Fruit fly (Drosophila melanogaster) whole organism, embryonic: ENCODE results near the gene CheA75a.

Source experiments
- B-H1 ChIP-seq: fragments of 200-800 bp; sonication (Bioruptor generic); IDR thresholded peaks from 3 replicates; pipeline ENCODE4 v1.3.6; 2022; ENCODE audit warnings: missing biosample characterization, missing genetic modification characterization
- CG10462 ChIP-seq: fragments of 200-800 bp; sonication (Bioruptor generic); optimal IDR thresholded peaks from 2 replicates; lab custom pipeline; 2016; ENCODE audit warnings: missing biosample characterization, missing genetic modification characterization
- CG11085 ChIP-seq: fragments of 200-800 bp; sonication (Bioruptor generic); IDR thresholded peaks from 2 replicates; pipeline ENCODE4 v1.3.6; 2022; ENCODE audit warnings: missing biosample characterization, missing genetic modification characterization
- CG11247 ChIP-seq: fragments of 200-800 bp; sonication (Bioruptor generic); IDR thresholded peaks from 2 replicates; pipeline ENCODE4 v1.3.6; 2022; ENCODE audit warnings: missing biosample characterization, missing genetic modification characterization
- CG11723 ChIP-seq: fragments of 200-800 bp; sonication (Bioruptor generic); optimal IDR thresholded peaks from 2 replicates; lab custom pipeline; 2017; ENCODE audit warnings: missing biosample characterization, mild to moderate bottlenecking, missing genetic modification characterization
- CG12942 ChIP-seq: fragments of 200-800 bp; sonication (Bioruptor generic); optimal IDR thresholded peaks from 3 replicates; lab custom pipeline; 2016; ENCODE audit warnings: missing biosample characterization, missing genetic modification characterization
- CG14441 ChIP-seq: fragments of 200-800 bp; sonication (Bioruptor generic); IDR thresholded peaks from 2 replicates; pipeline ENCODE4 v1.3.6; 2022; ENCODE audit warnings: missing biosample characterization, missing genetic modification characterization
- CG15011 ChIP-seq: fragments of 200-800 bp; sonication (Bioruptor generic); optimal IDR thresholded peaks from 3 replicates; lab custom pipeline; 2018; ENCODE audit warnings: missing biosample characterization, mild to moderate bottlenecking, missing genetic modification characterization
- CG1529 ChIP-seq: fragments of 200-800 bp; sonication (Bioruptor generic); optimal IDR thresholded peaks from 3 replicates; lab custom pipeline; 2018; ENCODE audit warnings: missing biosample characterization, missing genetic modification characterization
- CG16815 ChIP-seq: fragments of 200-800 bp; sonication (Bioruptor generic); optimal IDR thresholded peaks from 3 replicates; lab custom pipeline; 2017; ENCODE audit warnings: missing biosample characterization, mild to moderate bottlenecking, missing genetic modification characterization
- CG17612 ChIP-seq: fragments of 200-800 bp; sonication (Bioruptor generic); IDR thresholded peaks from 2 replicates; pipeline ENCODE4 v1.3.6; 2022; ENCODE audit warnings: missing biosample characterization, missing genetic modification characterization
- CG18262 ChIP-seq: fragments of 200-800 bp; optimal IDR thresholded peaks from 3 replicates; lab custom pipeline; 2019; ENCODE audit warnings: missing biosample characterization, mild to moderate bottlenecking, missing genetic modification characterization, moderate library complexity
- CG18476 ChIP-seq: fragments of 200-800 bp; sonication (Bioruptor generic); optimal IDR thresholded peaks from 2 replicates; lab custom pipeline; 2016; ENCODE audit warnings: missing biosample characterization, mild to moderate bottlenecking, missing genetic modification characterization
- CG3726 ChIP-seq: fragments of 200-800 bp; sonication (Bioruptor generic); IDR thresholded peaks from 3 replicates; pipeline ENCODE4, ENCODE4 v1.3.6; 2022; ENCODE audit warnings: missing biosample characterization, missing genetic modification characterization
- CG6854 ChIP-seq: fragments of 200-800 bp; sonication (Bioruptor generic); optimal IDR thresholded peaks from 3 replicates; lab custom pipeline; 2017; ENCODE audit warnings: missing biosample characterization, mild to moderate bottlenecking, missing genetic modification characterization
- CG7786 ChIP-seq: fragments of 200-800 bp; sonication (Bioruptor generic); optimal IDR thresholded peaks from 2 replicates; lab custom pipeline; 2016; ENCODE audit warnings: missing biosample characterization, missing genetic modification characterization
- CG9437 ChIP-seq: fragments of 200-800 bp; sonication (Bioruptor generic); optimal IDR thresholded peaks from 2 replicates; lab custom pipeline; 2018; ENCODE audit warnings: missing biosample characterization, mild to moderate bottlenecking, missing genetic modification characterization
- CHES-1-like ChIP-seq: fragments of 200-800 bp; sonication (Bioruptor generic); optimal IDR thresholded peaks from 2 replicates; lab custom pipeline; 2016; ENCODE audit warnings: missing biosample characterization, missing genetic modification characterization
- Camta ChIP-seq: fragments of 200-800 bp; sonication (Bioruptor generic); optimal IDR thresholded peaks from 2 replicates; lab custom pipeline; 2016; ENCODE audit warnings: missing biosample characterization, missing genetic modification characterization
- Fer3 ChIP-seq: fragments of 200-800 bp; sonication (Bioruptor generic); optimal IDR thresholded peaks from 2 replicates; lab custom pipeline; 2018; ENCODE audit warnings: missing biosample characterization, mild to moderate bottlenecking, missing genetic modification characterization, moderate library complexity
- Gug ChIP-seq: fragments of 200-800 bp; sonication (Bioruptor generic); IDR thresholded peaks from 4 replicates; pipeline ENCODE4 v1.3.6; 2022; ENCODE audit warnings: missing biosample characterization, missing genetic modification characterization
- HLH4C ChIP-seq: fragments of 200-800 bp; sonication (Bioruptor generic); IDR thresholded peaks from 3 replicates; pipeline ENCODE4 v1.3.6; 2022; ENCODE audit warnings: missing biosample characterization, missing genetic modification characterization; ENCODE audit not compliant: partially characterized antibody
- HmgD ChIP-seq: fragments of 200-800 bp; sonication (Bioruptor generic); optimal IDR thresholded peaks from 3 replicates; lab custom pipeline; 2016; ENCODE audit warnings: missing biosample characterization, missing genetic modification characterization
- Jarid2 ChIP-seq: fragments of 200-800 bp; sonication (Bioruptor generic); optimal IDR thresholded peaks from 3 replicates; lab custom pipeline; 2017; ENCODE audit warnings: mild to moderate bottlenecking, missing biosample characterization, missing genetic modification reagents, missing genetic modification characterization
- Med ChIP-seq: fragments of 200-800 bp; sonication (Bioruptor generic); peaks from one replicate; lab custom pipeline; 2016; ENCODE audit warnings: missing biosample characterization, missing genetic modification characterization, mild to moderate bottlenecking, inconsistent platforms, moderate library complexity
- Myb ChIP-seq: fragments of 200-800 bp; sonication (Bioruptor generic); optimal IDR thresholded peaks from 2 replicates; lab custom pipeline; 2016; ENCODE audit warnings: missing biosample characterization, missing genetic modification characterization
- Opbp ChIP-seq: fragments of 200-800 bp; sonication (Bioruptor generic); IDR thresholded peaks from 3 replicates; pipeline ENCODE4 v1.3.6; 2022; ENCODE audit warnings: missing biosample characterization, missing genetic modification characterization; ENCODE audit not compliant: partially characterized antibody
- Poxn ChIP-seq: fragments of 200-800 bp; sonication (Bioruptor generic); IDR thresholded peaks from 2 replicates; pipeline ENCODE4 v1.3.6; 2022; ENCODE audit warnings: missing biosample characterization, missing genetic modification characterization
- Rfx ChIP-seq: fragments of 200-800 bp; sonication (Bioruptor generic); IDR thresholded peaks from 2 replicates; pipeline ENCODE4 v1.3.6; 2022; ENCODE audit warnings: missing biosample characterization, missing genetic modification characterization
- Rx ChIP-seq: fragments of 200-800 bp; sonication (Bioruptor generic); IDR thresholded peaks from 2 replicates; pipeline ENCODE4 v1.3.6; 2022; ENCODE audit warnings: missing biosample characterization, missing genetic modification characterization
- Scr ChIP-seq: fragments of 200-800 bp; sonication (Bioruptor generic); IDR thresholded peaks from 2 replicates; pipeline ENCODE4 v1.3.6; 2022; ENCODE audit warnings: missing biosample characterization, missing genetic modification characterization; ENCODE audit not compliant: partially characterized antibody
- Sin3A ChIP-seq: fragments of >200 bp; optimal IDR thresholded peaks from 2 replicates; lab custom pipeline; 2018
- Sox100B ChIP-seq: fragments of 200-800 bp; sonication (Bioruptor generic); optimal IDR thresholded peaks from 3 replicates; lab custom pipeline; 2018; ENCODE audit warnings: missing biosample characterization, mild to moderate bottlenecking, missing genetic modification characterization
- Tbp ChIP-seq: fragments of >200 bp; optimal IDR thresholded peaks from 2 replicates; lab custom pipeline; 2018; ENCODE audit warnings: missing biosample characterization, missing genetic modification characterization
- cas ChIP-seq: fragments of 200-800 bp; sonication (Bioruptor generic); IDR thresholded peaks from 2 replicates; pipeline ENCODE4 v1.3.6; 2022; ENCODE audit warnings: missing biosample characterization, missing genetic modification characterization
- cg ChIP-seq: fragments of 200-800 bp; sonication (Bioruptor generic); optimal IDR thresholded peaks from 3 replicates; lab custom pipeline; 2019; ENCODE audit warnings: missing biosample characterization, mild to moderate bottlenecking, missing genetic modification characterization, moderate library complexity
- chif ChIP-seq, 2 experiments: fragments of 200-800 bp; sonication (Bioruptor generic); optimal IDR thresholded peaks; 3 replicates each; lab custom pipeline; 2016; ENCODE audit warnings: missing biosample characterization in 2 of 2, missing genetic modification characterization in 2 of 2
- chinmo ChIP-seq: fragments of 200-800 bp; sonication (Bioruptor generic); IDR thresholded peaks from 4 replicates; pipeline ENCODE4 v1.3.6; 2022; ENCODE audit warnings: missing biosample characterization, missing genetic modification characterization; ENCODE audit not compliant: partially characterized antibody
- ci ChIP-seq: fragments of 200-800 bp; sonication (Bioruptor generic); IDR thresholded peaks from 3 replicates; pipeline ENCODE4 v1.3.6; 2022; ENCODE audit warnings: missing biosample characterization, missing genetic modification characterization
- exex ChIP-seq: fragments of 200-800 bp; sonication (Bioruptor generic); optimal IDR thresholded peaks from 4 replicates; lab custom pipeline; 2018; ENCODE audit warnings: missing biosample characterization, mild to moderate bottlenecking, missing genetic modification characterization, moderate library complexity
- gt ChIP-seq: fragments of 200-800 bp; sonication (Bioruptor generic); IDR thresholded peaks from 2 replicates; pipeline ENCODE4 v1.3.6; 2022; ENCODE audit warnings: missing biosample characterization, missing genetic modification characterization
- klu ChIP-seq: fragments of 200-800 bp; sonication (Bioruptor generic); IDR thresholded peaks from 2 replicates; pipeline ENCODE4 v1.3.6; 2022; ENCODE audit warnings: missing biosample characterization, missing genetic modification characterization
- mirr ChIP-seq: fragments of 200-800 bp; sonication (Bioruptor generic); optimal IDR thresholded peaks from 3 replicates; lab custom pipeline; 2018; ENCODE audit warnings: missing biosample characterization, mild to moderate bottlenecking, missing genetic modification characterization
- nau ChIP-seq: fragments of 200-800 bp; sonication (Bioruptor generic); optimal IDR thresholded peaks from 3 replicates; lab custom pipeline; 2017; ENCODE audit warnings: missing biosample characterization, mild to moderate bottlenecking, missing genetic modification characterization, missing genetic modification reagents
- onecut ChIP-seq: fragments of 200-800 bp; sonication (Bioruptor generic); IDR thresholded peaks from 2 replicates; pipeline ENCODE4 v1.3.6; 2022; ENCODE audit warnings: missing biosample characterization, missing genetic modification characterization
- run ChIP-seq: fragments of 200-800 bp; sonication (Bioruptor generic); optimal IDR thresholded peaks from 3 replicates; lab custom pipeline; 2018; ENCODE audit warnings: missing biosample characterization, mild to moderate bottlenecking, missing genetic modification characterization
- schlank ChIP-seq: fragments of 200-800 bp; sonication (Bioruptor generic); optimal IDR thresholded peaks from 2 replicates; lab custom pipeline; 2018; ENCODE audit warnings: missing biosample characterization, mild to moderate bottlenecking, missing genetic modification characterization
- sens-2 ChIP-seq: fragments of 200-800 bp; sonication (Bioruptor generic); IDR thresholded peaks from 2 replicates; pipeline ENCODE4 v1.3.6; 2022; ENCODE audit warnings: missing biosample characterization, missing genetic modification characterization
- usp ChIP-seq: fragments of >200 bp; optimal IDR thresholded peaks from 2 replicates; lab custom pipeline; 2017; ENCODE audit warnings: missing biosample characterization, missing genetic modification characterization
- zfh1 ChIP-seq: fragments of 200-800 bp; sonication (Bioruptor generic); IDR thresholded peaks from 3 replicates; pipeline ENCODE4 v1.3.6; 2022; ENCODE audit warnings: missing biosample characterization, missing genetic modification characterization

The CheA75a gene

DNA sequence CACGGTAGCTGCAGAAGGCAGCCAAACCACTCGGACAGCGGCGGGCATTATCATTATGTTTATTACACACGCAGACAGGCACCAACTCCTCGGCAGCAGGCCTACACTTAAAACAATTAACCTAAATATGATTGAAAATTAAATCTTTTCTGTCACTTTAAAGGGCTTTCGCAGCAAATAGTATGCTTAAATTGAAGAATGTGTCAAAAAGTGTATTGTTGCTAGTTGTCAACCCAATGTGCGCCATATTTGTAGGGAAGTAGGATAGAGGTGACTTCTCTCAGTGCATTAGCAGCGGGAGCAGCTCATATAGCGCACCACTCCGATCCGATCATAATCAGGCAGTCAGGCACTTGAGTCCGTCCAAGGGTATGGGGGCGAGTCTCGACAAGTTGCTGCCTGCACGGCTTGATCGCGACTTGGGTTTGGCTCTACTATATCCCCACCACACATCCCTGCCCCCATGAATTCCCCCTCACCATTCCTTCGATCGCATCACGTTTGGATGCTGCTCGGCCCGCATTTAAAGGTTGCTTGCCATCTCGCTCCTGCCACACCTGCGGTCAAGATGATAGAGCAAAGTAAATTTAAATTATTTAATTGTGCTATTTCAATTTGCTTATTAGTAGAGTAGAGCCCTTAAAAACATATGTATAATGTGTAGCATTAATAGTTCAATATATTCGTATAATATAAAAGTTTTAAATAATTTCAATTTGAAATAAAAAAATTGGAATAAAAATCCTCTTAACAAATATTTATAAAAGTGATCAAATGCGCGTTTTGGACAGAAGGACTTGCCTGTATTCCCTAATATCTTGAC lies 15.9 kb upstream of the CheA75a start (continued):
- TF ChIP-seq cas (GFP tag; lab: Robert Waterston, UW) (no peak), schlank (tag; lab: Kevin White, UChicago) (no peak), CG1529 (peak; percentile 73), Scr (no peak), Gug (GFP tag; lab: Robert Waterston, UW) (peak; percentile 82; the same call in 3 of the 4 replicates), mirr (no peak), run (peak; percentile 67), cg (GFP tag; lab: Kevin White, UChicago) (peak; percentile 31), Med (GFP tag; lab: Kevin White, UChicago) (peak; percentile 96), CG11247 (GFP tag; lab: Robert Waterston, UW) (peak; percentile 64; the same call in 1 of the 2 replicates), CG18476 (peak; percentile 69), Opbp (GFP tag; lab: Robert Waterston, UW) (no peak), Sox100B (peak; percentile 89), CG3726 (GFP tag; lab: Robert Waterston, UW) (peak; percentile 84; the same call in 2 of the 3 replicates), klu (GFP tag; lab: Robert Waterston, UW) (peak; percentile 55; the same call in 1 of the 2 replicates), CG15011 (peak; percentile 44), CG11723 (peak; percentile 72), B-H1 (GFP tag; lab: Robert Waterston, UW) (peak; percentile 53; the same call in 2 of the 3 replicates), CG11085 (GFP tag; lab: Robert Waterston, UW) (no peak), Myb (GFP tag; lab: Kevin White, UChicago) (peak; percentile 74), Camta (peak; percentile 91), CG17612 (no peak; the same call in 1 of the 2 replicates), CG7786 (GFP tag; lab: Kevin White, UChicago) (peak; percentile 91), ci (GFP tag; lab: Robert Waterston, UW) (peak; percentile 94), usp (GFP tag; lab: Kevin White, UChicago) (no peak), Rfx (GFP tag; lab: Robert Waterston, UW) (peak; percentile 45; the same call in 1 of the 2 replicates), exex (no peak), Rx (GFP tag; lab: Robert Waterston, UW) (peak; percentile 91), CG10462 (peak; percentile 78), gt (GFP tag; lab: Robert Waterston, UW) (peak; percentile 66), HLH4C (GFP tag; lab: Robert Waterston, UW) (no peak), CG9437 (peak; percentile 76), zfh1 (peak; percentile 97), CG14441 (GFP tag; lab: Robert Waterston, UW) (peak; percentile 69), Jarid2 (GFP tag; lab: Kevin White, UChicago) (peak; percentile 21), CHES-1-like (GFP tag; lab: Kevin White, UChicago) (peak; percentile 85), onecut (GFP tag; lab: Robert Waterston, UW) (peak; percentile 76), nau (GFP tag; lab: Kevin White, UChicago) (no peak), HmgD (GFP tag; lab: Kevin White, UChicago) (peak; percentile 47), chif (GFP tag; optimal IDR thresholded peaks at IDR 0.05; lab: Kevin White, UChicago) (peak; percentile 91 to 97), Tbp (no peak), chinmo (GFP tag; lab: Robert Waterston, UW) (0 out of 4 replicates have a peak, but pooled peaks have one; percentile 38), Sin3A (lab: Kevin White, UChicago) (no peak), CG16815 (peak; percentile 95), Poxn (GFP tag; lab: Robert Waterston, UW) (no peak), CG18262 (tag; lab: Kevin White, UChicago) (peak; percentile 92), CG6854 (GFP tag; lab: Kevin White, UChicago) (peak; percentile 51), Fer3 (peak; percentile 57), sens-2 (GFP tag; lab: Robert Waterston, UW) (peak; percentile 93), CG12942 (peak; percentile 83)
